Fruit fly (Drosophila melanogaster): ENCODE results near the gene CG42327.

CG42327 gene

DNA sequence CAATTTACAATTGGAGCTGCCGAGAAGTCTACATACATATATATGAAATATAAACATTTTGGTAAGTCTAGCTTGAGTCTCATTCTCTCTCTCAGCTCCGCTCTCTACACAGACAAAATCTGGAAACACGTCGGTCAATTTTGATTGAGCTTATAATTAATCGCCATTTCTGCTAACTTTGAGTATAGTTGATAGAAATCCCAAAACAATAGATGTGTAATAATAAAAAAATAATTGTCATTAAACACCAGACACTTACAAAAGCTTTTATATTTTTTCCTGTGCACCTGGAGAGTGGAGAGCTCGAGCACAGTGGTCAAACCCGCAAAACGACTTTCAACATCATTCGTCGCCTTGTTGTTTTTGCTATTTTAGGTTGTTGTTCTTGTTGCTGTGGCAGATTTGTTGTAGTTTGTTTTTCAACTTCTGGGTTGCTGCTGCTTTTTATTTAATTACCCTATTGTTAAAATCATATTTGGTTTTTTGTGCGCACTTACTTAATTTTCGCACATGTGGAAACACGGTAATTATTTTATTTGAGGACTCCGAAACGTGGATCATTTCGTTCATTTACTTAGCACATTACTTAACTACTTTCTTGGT is 766 bp downstream of the CG42327 start (continued):
- TF ChIP-seq Ets96B (tag; optimal IDR thresholded peaks at IDR 0.05) = peak; percentile 99
- TF ChIP-seq Hr4 (GFP tag; optimal IDR thresholded peaks at IDR 0.05) = peak; percentile 99
- peak; percentile 98 for TF ChIP-seq CG4318 (GFP tag; optimal IDR thresholded peaks at IDR 0.05)
- peak; percentile 99 for TF ChIP-seq fd59A (GFP tag; optimal IDR thresholded peaks at IDR 0.05)
- peak; percentile 99 for TF ChIP-seq CG10631 (GFP tag; optimal IDR thresholded peaks at IDR 0.05)
- peak; percentile 99 for TF ChIP-seq CG6792 (GFP tag; optimal IDR thresholded peaks at IDR 0.05)
- TF ChIP-seq spab (GFP tag; optimal IDR thresholded peaks at IDR 0.05) = peak; percentile 99
- TF ChIP-seq Blimp-1 (GFP tag; optimal IDR thresholded peaks at IDR 0.05) = peak; percentile 86
- peak; percentile 99 for TF ChIP-seq acj6 (GFP tag; optimal IDR thresholded peaks at IDR 0.05)
- TF ChIP-seq Hr38 (GFP tag; optimal IDR thresholded peaks at IDR 0.05) = peak; percentile 83
- TF ChIP-seq Ets21C (GFP tag; optimal IDR thresholded peaks at IDR 0.05) = peak; percentile 97
- TF ChIP-seq Sox102F (GFP tag; optimal IDR thresholded peaks at IDR 0.05) = peak; percentile 99
- TF ChIP-seq CG3919 (GFP tag; optimal IDR thresholded peaks at IDR 0.05) = peak; percentile 99
- peak; percentile 98 for TF ChIP-seq Smox (GFP tag; optimal IDR thresholded peaks at IDR 0.05)
- peak; percentile 98 for TF ChIP-seq CG1621 (tag; optimal IDR thresholded peaks at IDR 0.05)
- peak; percentile 93 for TF ChIP-seq CG6854 (GFP tag; optimal IDR thresholded peaks at IDR 0.05)
- TF ChIP-seq CG15336 (GFP tag; IDR thresholded peaks at IDR 0.05) = peak; percentile 99
- peak; percentile 98 for TF ChIP-seq Sox15 (GFP tag; optimal IDR thresholded peaks at IDR 0.05)
- TF ChIP-seq CG31627 (GFP tag; optimal IDR thresholded peaks at IDR 0.05) = peak; percentile 98
- peak; percentile 99 for TF ChIP-seq OdsH (GFP tag; optimal IDR thresholded peaks at IDR 0.05)
- TF ChIP-seq lz (GFP tag; optimal IDR thresholded peaks at IDR 0.05) = peak; percentile 99

DNA sequence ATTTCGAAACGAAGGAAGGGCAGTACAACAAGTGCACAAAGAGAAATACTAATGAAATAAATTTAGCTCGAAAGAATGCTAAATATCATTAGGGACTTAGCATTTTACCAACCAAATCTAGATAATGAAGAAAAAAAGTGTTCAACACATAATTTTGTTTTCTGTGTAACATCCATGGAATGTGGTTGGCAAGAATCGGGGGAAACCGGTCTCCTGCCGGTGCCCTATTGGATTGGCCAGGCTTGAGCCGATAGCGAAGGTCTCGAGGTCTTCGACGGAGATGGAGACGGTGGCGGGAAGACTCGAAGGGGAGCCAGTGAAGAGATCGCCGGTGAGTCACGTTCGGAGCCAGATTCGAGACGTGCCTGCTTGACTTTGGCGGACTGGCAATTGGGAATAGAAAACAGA is 1.8 kb downstream of the CG42327 start:
- TF ChIP-seq dac (GFP tag; optimal IDR thresholded peaks at IDR 0.05) (peak; percentile 16), cyc (GFP tag; optimal IDR thresholded peaks at IDR 0.05) (peak; percentile 88), acj6 (GFP tag; optimal IDR thresholded peaks at IDR 0.05) (peak; percentile 88), net (GFP tag; optimal IDR thresholded peaks at IDR 0.05) (peak; percentile 86), CG11902 (GFP tag; optimal IDR thresholded peaks at IDR 0.05) (peak; percentile 64), salr (GFP tag; optimal IDR thresholded peaks at IDR 0.05) (peak; percentile 47 to 70), Ets21C (GFP tag; optimal IDR thresholded peaks at IDR 0.05) (peak; percentile 77), Sox102F (GFP tag; optimal IDR thresholded peaks at IDR 0.05) (peak; percentile 89), CG6792 (GFP tag; optimal IDR thresholded peaks at IDR 0.05) (peak; percentile 86), Met (GFP tag; optimal IDR thresholded peaks at IDR 0.05) (peak; percentile 91), Hr4 (GFP tag; optimal IDR thresholded peaks at IDR 0.05) (peak; percentile 60), Sox14 (GFP tag; optimal IDR thresholded peaks at IDR 0.05) (peak; percentile 90), CG3919 (GFP tag; optimal IDR thresholded peaks at IDR 0.05) (peak; percentile 91), CG10669 (GFP tag; optimal IDR thresholded peaks at IDR 0.05) (peak; percentile 88), Eip75B (GFP tag; optimal IDR thresholded peaks at IDR 0.05) (peak; percentile 91), Smox (GFP tag; optimal IDR thresholded peaks at IDR 0.05) (peak; percentile 86), eg (GFP tag; IDR thresholded peaks at IDR 0.05) (peak; percentile 75), Gug (GFP tag; IDR thresholded peaks at IDR 0.05) (peak; percentile 57), CG7368 (GFP tag; optimal IDR thresholded peaks at IDR 0.05) (peak; percentile 86), ss (GFP tag; optimal IDR thresholded peaks at IDR 0.05) (peak; percentile 82 to 86), CG9139 (GFP tag; optimal IDR thresholded peaks at IDR 0.05) (peak; percentile 76), CG10631 (GFP tag; optimal IDR thresholded peaks at IDR 0.05) (peak; percentile 84), CG11294 (GFP tag; IDR thresholded peaks at IDR 0.05) (0 out of 2 replicates have a peak, but pooled peaks have one; percentile 25), svp (GFP tag) (peak; percentile 98), vri (GFP tag; optimal IDR thresholded peaks at IDR 0.05) (peak; percentile 90), CG32006 (GFP tag; optimal IDR thresholded peaks at IDR 0.05) (peak; percentile 69), CG6276 (GFP tag; optimal IDR thresholded peaks at IDR 0.05) (peak; percentile 47), spab (GFP tag; optimal IDR thresholded peaks at IDR 0.05) (peak; percentile 81), CG6808 (GFP tag; optimal IDR thresholded peaks at IDR 0.05) (peak; percentile 84), CG8119 (GFP tag; IDR thresholded peaks at IDR 0.05) (peak; percentile 67), Blimp-1 (GFP tag; optimal IDR thresholded peaks at IDR 0.05) (peak; percentile 48), dsx (GFP tag; optimal IDR thresholded peaks at IDR 0.05; ENCODE audit: poor library complexity, severe bottlenecking) (peak; percentile 90), CG15336 (GFP tag; IDR thresholded peaks at IDR 0.05) (peak; percentile 75), pdm3 (GFP tag; optimal IDR thresholded peaks at IDR 0.05) (peak; percentile 87), CG8319 (GFP tag; optimal IDR thresholded peaks at IDR 0.05) (peak; percentile 83), CG3032 (tag; optimal IDR thresholded peaks at IDR 0.05) (peak; percentile 84), Eip93F (GFP tag; optimal IDR thresholded peaks at IDR 0.05) (peak; percentile 10), CG6854 (GFP tag; optimal IDR thresholded peaks at IDR 0.05) (peak; percentile 69)
